Fruit fly (Drosophila melanogaster) whole organism, embryonic: Measurements from ENCODE around the gene CG15772.
A peak's percentile ranks its signal among the peaks of the same experiment; 100 is the strongest.

Experiments used
- Bdp1 ChIP-seq: fragments of 200-800 bp; sonication (Bioruptor generic); optimal IDR thresholded peaks from 3 replicates; lab custom pipeline; 2016; ENCODE audit warnings: missing biosample characterization, missing genetic modification characterization
- CG10274 ChIP-seq: fragments of 200-800 bp; sonication (Bioruptor generic); optimal IDR thresholded peaks from 3 replicates; lab custom pipeline; 2017; ENCODE audit warnings: missing biosample characterization, mild to moderate bottlenecking, missing genetic modification characterization
- CG10979 ChIP-seq: fragments of 200-800 bp; sonication (Bioruptor generic); optimal IDR thresholded peaks from 2 replicates; lab custom pipeline; 2018; ENCODE audit warnings: missing biosample characterization, mild to moderate bottlenecking, missing genetic modification characterization, moderate library complexity
- CG12219 ChIP-seq: fragments of 200-800 bp; sonication (Bioruptor generic); optimal IDR thresholded peaks from 3 replicates; lab custom pipeline; 2018; ENCODE audit warnings: missing biosample characterization, mild to moderate bottlenecking, missing genetic modification characterization
- CG12659 ChIP-seq: fragments of 200-800 bp; sonication (Bioruptor generic); optimal IDR thresholded peaks from 3 replicates; lab custom pipeline; 2017; ENCODE audit warnings: mild to moderate bottlenecking, missing biosample characterization, missing genetic modification reagents, missing genetic modification characterization
- CG13296 ChIP-seq: fragments of 200-800 bp; sonication (Bioruptor generic); optimal IDR thresholded peaks from 3 replicates; lab custom pipeline; 2018; ENCODE audit warnings: missing biosample characterization, mild to moderate bottlenecking, missing genetic modification characterization
- CG14667 ChIP-seq: fragments of 200-800 bp; sonication (Bioruptor generic); IDR thresholded peaks from 2 replicates; pipeline ENCODE4 v1.3.6; 2022; ENCODE audit warnings: missing biosample characterization, missing genetic modification characterization
- CG15514 ChIP-seq: fragments of 200-800 bp; sonication (Bioruptor generic); optimal IDR thresholded peaks from 3 replicates; lab custom pipeline; 2017; ENCODE audit warnings: missing biosample characterization, missing genetic modification characterization, mild to moderate bottlenecking, moderate library complexity, missing genetic modification reagents
- CG16813 ChIP-seq: fragments of 200-800 bp; sonication (Bioruptor generic); IDR thresholded peaks from 3 replicates; pipeline ENCODE4 v1.3.6; 2022; ENCODE audit warnings: missing biosample characterization, missing genetic modification characterization; ENCODE audit not compliant: partially characterized antibody
- CG17385 ChIP-seq: fragments of 200-800 bp; sonication (Bioruptor generic); optimal IDR thresholded peaks from 3 replicates; lab custom pipeline; 2018; ENCODE audit warnings: missing biosample characterization, mild to moderate bottlenecking, missing genetic modification characterization
- CG17568 ChIP-seq: fragments of 200-800 bp; sonication (Bioruptor generic); optimal IDR thresholded peaks from 2 replicates; lab custom pipeline; 2018; ENCODE audit warnings: missing biosample characterization, mild to moderate bottlenecking, missing genetic modification characterization, moderate library complexity
- CG1792 ChIP-seq: fragments of 200-800 bp; sonication (Bioruptor generic); optimal IDR thresholded peaks from 2 replicates; lab custom pipeline; 2016; ENCODE audit warnings: missing biosample characterization, missing genetic modification characterization
- CG18619 ChIP-seq: fragments of 200-800 bp; sonication (Bioruptor generic); optimal IDR thresholded peaks from 3 replicates; lab custom pipeline; 2017; ENCODE audit warnings: missing biosample characterization, mild to moderate bottlenecking, missing genetic modification characterization
- CG18764 ChIP-seq: fragments of 200-800 bp; sonication (Bioruptor generic); optimal IDR thresholded peaks from 3 replicates; lab custom pipeline; 2016; ENCODE audit warnings: missing biosample characterization, missing genetic modification characterization
- CG30403 ChIP-seq: fragments of 200-800 bp; sonication (Bioruptor generic); optimal IDR thresholded peaks from 3 replicates; lab custom pipeline; 2016; ENCODE audit warnings: missing biosample characterization, missing genetic modification characterization
- CG32767 ChIP-seq: fragments of 200-800 bp; sonication (Bioruptor generic); IDR thresholded peaks from 2 replicates; pipeline ENCODE4 v1.3.6; 2022; ENCODE audit warnings: missing biosample characterization, missing genetic modification characterization
- CG4328 ChIP-seq: fragments of 200-800 bp; sonication (Bioruptor generic); optimal IDR thresholded peaks from 3 replicates; lab custom pipeline; 2017; ENCODE audit warnings: missing biosample characterization, missing genetic modification reagents, missing genetic modification characterization
- CG5245 ChIP-seq: fragments of 200-800 bp; sonication (Bioruptor generic); optimal IDR thresholded peaks from 3 replicates; lab custom pipeline; 2016; ENCODE audit warnings: missing biosample characterization, missing genetic modification characterization
- CG6683 ChIP-seq: fragments of 200-800 bp; sonication (Bioruptor generic); optimal IDR thresholded peaks from 2 replicates; lab custom pipeline; 2017; ENCODE audit warnings: missing biosample characterization, mild to moderate bottlenecking, missing genetic modification characterization, missing genetic modification reagents
- CG7372 ChIP-seq: fragments of 200-800 bp; sonication (Bioruptor generic); IDR thresholded peaks from 2 replicates; pipeline ENCODE4 v1.3.6; 2022; ENCODE audit warnings: missing biosample characterization, missing genetic modification characterization
- CG9797 ChIP-seq: fragments of 200-800 bp; sonication (Bioruptor generic); optimal IDR thresholded peaks from 3 replicates; lab custom pipeline; 2018; ENCODE audit warnings: missing biosample characterization, mild to moderate bottlenecking, missing genetic modification characterization
- CkIIα-i1 ChIP-seq: fragments of 200-800 bp; sonication (Bioruptor generic); IDR thresholded peaks from 2 replicates; pipeline ENCODE4 v1.3.6; 2022; ENCODE audit warnings: missing biosample characterization, missing genetic modification characterization
- D19B ChIP-seq: fragments of 200-800 bp; sonication (Bioruptor generic); optimal IDR thresholded peaks from 2 replicates; lab custom pipeline; 2017; ENCODE audit warnings: missing biosample characterization, mild to moderate bottlenecking, missing genetic modification characterization
- Dfd ChIP-seq, 2 experiments: fragments of >200 bp; optimal IDR thresholded peaks; 2 replicates each; lab custom pipeline; 2017; ENCODE audit warnings: missing biosample characterization in 2 of 2, missing genetic modification characterization in 2 of 2
- Dip3 ChIP-seq: fragments of 200-800 bp; sonication (Bioruptor generic); optimal IDR thresholded peaks from 3 replicates; lab custom pipeline; 2016; ENCODE audit warnings: missing biosample characterization, missing genetic modification characterization
- Fer2 ChIP-seq: fragments of 200-800 bp; sonication (Bioruptor generic); optimal IDR thresholded peaks from 2 replicates; lab custom pipeline; 2018; ENCODE audit warnings: missing biosample characterization, mild to moderate bottlenecking, missing genetic modification characterization, moderate library complexity
- Hey ChIP-seq: fragments of 200-800 bp; sonication (Bioruptor generic); optimal IDR thresholded peaks from 3 replicates; lab custom pipeline; 2018; ENCODE audit warnings: missing biosample characterization, mild to moderate bottlenecking, missing genetic modification characterization
- Lpt ChIP-seq: fragments of >200 bp; optimal IDR thresholded peaks from 2 replicates; lab custom pipeline; 2018; ENCODE audit warnings: missing biosample characterization, missing genetic modification characterization
- Myb ChIP-seq: fragments of 200-800 bp; sonication (Bioruptor generic); optimal IDR thresholded peaks from 2 replicates; lab custom pipeline; 2016; ENCODE audit warnings: missing biosample characterization, missing genetic modification characterization
- Nf-YB ChIP-seq: fragments of 200-800 bp; sonication (Bioruptor generic); optimal IDR thresholded peaks from 3 replicates; lab custom pipeline; 2019; ENCODE audit warnings: missing biosample characterization, mild to moderate bottlenecking, missing genetic modification characterization, moderate library complexity
- Rfx ChIP-seq: fragments of 200-800 bp; sonication (Bioruptor generic); IDR thresholded peaks from 2 replicates; pipeline ENCODE4 v1.3.6; 2022; ENCODE audit warnings: missing biosample characterization, missing genetic modification characterization
- Trl ChIP-seq, 3 experiments: fragments of >200 bp in 2 of 3; fragments of 200-800 bp in 1 of 3; sonication (Bioruptor generic) in 1 of 3; optimal IDR thresholded peaks; 2 replicates in 1 of 3; 3 replicates in 2 of 3; lab custom pipeline; 2016 to 2017; ENCODE audit warnings: missing biosample characterization in 1 of 3, missing genetic modification characterization in 1 of 3
- ash1 ChIP-seq: fragments of 200-800 bp; sonication (Bioruptor generic); optimal IDR thresholded peaks from 2 replicates; lab custom pipeline; 2018; ENCODE audit warnings: missing biosample characterization, mild to moderate bottlenecking, missing genetic modification characterization
- bowl ChIP-seq: fragments of 200-800 bp; sonication (Bioruptor generic); IDR thresholded peaks from 2 replicates; pipeline ENCODE4 v1.3.6; 2022; ENCODE audit warnings: missing biosample characterization, missing genetic modification characterization
- chif ChIP-seq, 2 experiments: fragments of 200-800 bp; sonication (Bioruptor generic); optimal IDR thresholded peaks; 3 replicates each; lab custom pipeline; 2016; ENCODE audit warnings: missing biosample characterization in 2 of 2, missing genetic modification characterization in 2 of 2
- cwo ChIP-seq: fragments of 200-800 bp; sonication (Bioruptor generic); optimal IDR thresholded peaks from 3 replicates; lab custom pipeline; 2017; ENCODE audit warnings: missing biosample characterization, missing genetic modification characterization, mild to moderate bottlenecking, moderate library complexity, missing genetic modification reagents
- da ChIP-seq: fragments of 200-800 bp; sonication (Bioruptor generic); optimal IDR thresholded peaks from 2 replicates; lab custom pipeline; 2016; ENCODE audit warnings: missing biosample characterization, missing genetic modification characterization
- dimm ChIP-seq: fragments of 200-800 bp; sonication (Bioruptor generic); IDR thresholded peaks from 2 replicates; pipeline ENCODE4 v1.3.6; 2022; ENCODE audit warnings: missing biosample characterization, missing genetic modification characterization
- disco-r ChIP-seq: fragments of 200-800 bp; sonication (Bioruptor generic); optimal IDR thresholded peaks from 2 replicates; lab custom pipeline; 2016; ENCODE audit warnings: missing biosample characterization, missing genetic modification characterization
- esg ChIP-seq: fragments of 200-800 bp; sonication (Bioruptor generic); conservative IDR thresholded peaks from 2 replicates; pipeline ENCODE4 v1.3.6; 2022; ENCODE audit warnings: missing biosample characterization, missing genetic modification characterization
- eve ChIP-seq, 2 experiments: fragments of >200 bp; optimal IDR thresholded peaks; 2 replicates each; lab custom pipeline; 2017; ENCODE audit warnings: missing biosample characterization in 2 of 2, missing genetic modification characterization in 2 of 2
- her ChIP-seq: fragments of 200-800 bp; sonication (Bioruptor generic); optimal IDR thresholded peaks from 2 replicates; lab custom pipeline; 2016; ENCODE audit warnings: missing biosample characterization, missing genetic modification characterization
- insv ChIP-seq, 2 experiments: fragments of 200-800 bp; sonication (Bioruptor generic); optimal IDR thresholded peaks; 3 replicates each; lab custom pipeline; 2016 to 2018; ENCODE audit warnings: missing biosample characterization in 2 of 2, missing genetic modification characterization in 2 of 2
- jigr1 ChIP-seq: fragments of 200-800 bp; sonication (Bioruptor generic); IDR thresholded peaks from 3 replicates; pipeline ENCODE4 v1.3.6; 2022; ENCODE audit warnings: missing biosample characterization, missing genetic modification characterization
- phol ChIP-seq: fragments of 200-800 bp; sonication (Bioruptor generic); optimal IDR thresholded peaks from 3 replicates; lab custom pipeline; 2018; ENCODE audit warnings: missing biosample characterization, mild to moderate bottlenecking, missing genetic modification characterization, moderate library complexity
- sc ChIP-seq, 3 experiments: fragments of >200 bp in 2 of 3; fragments of 200-800 bp in 1 of 3; sonication (Bioruptor generic) in 1 of 3; optimal IDR thresholded peaks; 2 replicates in 2 of 3; 3 replicates in 1 of 3; lab custom pipeline; 2017; ENCODE audit warnings: mild to moderate bottlenecking in 1 of 3, missing biosample characterization in 1 of 3, missing genetic modification characterization in 1 of 3, missing genetic modification reagents in 1 of 3
- sd ChIP-seq: fragments of 200-800 bp; sonication (Bioruptor generic); optimal IDR thresholded peaks from 3 replicates; lab custom pipeline; 2018; ENCODE audit warnings: missing biosample characterization, mild to moderate bottlenecking, missing genetic modification characterization, moderate library complexity
- sens-2 ChIP-seq: fragments of 200-800 bp; sonication (Bioruptor generic); IDR thresholded peaks from 2 replicates; pipeline ENCODE4 v1.3.6; 2022; ENCODE audit warnings: missing biosample characterization, missing genetic modification characterization
- slbo ChIP-seq: fragments of 200-800 bp; sonication (Bioruptor generic); IDR thresholded peaks from 2 replicates; pipeline ENCODE4 v1.3.6; 2022; ENCODE audit warnings: missing biosample characterization, missing genetic modification characterization

Gene CG15772

DNA sequence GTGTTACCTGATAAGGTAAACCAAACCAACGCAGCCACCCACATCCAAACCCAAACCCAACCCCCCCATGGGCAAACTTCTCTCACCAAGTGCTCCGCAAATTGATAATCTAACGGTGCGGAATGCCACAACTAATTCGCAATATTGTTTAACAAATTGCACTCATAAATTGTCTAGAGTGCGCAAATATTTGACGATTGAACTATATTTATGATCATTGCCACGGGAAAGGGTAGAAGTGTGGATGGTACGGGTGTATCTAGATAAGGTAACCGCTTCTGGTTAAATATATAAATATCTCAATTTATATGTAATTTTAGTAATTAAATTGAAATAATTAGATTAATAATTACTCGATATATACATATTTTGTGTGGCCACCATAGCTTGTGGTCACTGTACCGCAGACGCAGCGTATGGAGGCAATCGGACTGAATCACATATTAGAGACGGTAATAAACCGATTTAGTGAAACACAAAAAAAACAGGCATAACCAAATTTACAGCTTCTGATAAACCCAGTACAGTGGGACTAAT, 33.5 kb upstream of the CG15772 start (continued):
- no peak for TF ChIP-seq disco-r (GFP tag; lab: Kevin White, UChicago)
- TF ChIP-seq CG30403 (GFP tag; lab: Kevin White, UChicago): peak; percentile 52
- TF ChIP-seq jigr1 (GFP tag; lab: Robert Waterston, UW): no peak
- peak; percentile 85 for TF ChIP-seq Rfx (GFP tag; lab: Robert Waterston, UW)
- TF ChIP-seq D19B: peak; percentile 50
- peak; percentile 70 for TF ChIP-seq cwo (GFP tag; lab: Kevin White, UChicago)
- no peak for TF ChIP-seq CG9797 (GFP tag; lab: Kevin White, UChicago)
- TF ChIP-seq phol (tag; lab: Kevin White, UChicago): peak; percentile 10
- TF ChIP-seq sc (optimal IDR thresholded peaks at IDR 0.05; lab: Kevin White, UChicago): no peak
- TF ChIP-seq sc (GFP tag; optimal IDR thresholded peaks at IDR 0.05; lab: Kevin White, UChicago): no peak
- no peak for TF ChIP-seq Bdp1 (GFP tag; lab: Kevin White, UChicago)
- TF ChIP-seq CG18764 (GFP tag; lab: Kevin White, UChicago): peak; percentile 23
- peak; percentile 52 for TF ChIP-seq CG17568 (GFP tag; lab: Kevin White, UChicago)
- TF ChIP-seq her: no peak
- TF ChIP-seq CG17385: peak; percentile 65
- TF ChIP-seq CG10979 (tag; lab: Kevin White, UChicago): no peak
- peak; percentile 56 for TF ChIP-seq CG14667 (GFP tag; lab: Robert Waterston, UW)
- 0 out of 2 replicates have a peak, but pooled peaks have one; percentile 17 for TF ChIP-seq CG32767
- peak; percentile 44 for TF ChIP-seq CG6683 (GFP tag; lab: Kevin White, UChicago)
- TF ChIP-seq CG12659 (GFP tag; lab: Kevin White, UChicago): peak; percentile 61
- peak; percentile 70 for TF ChIP-seq CG15514
- no peak for TF ChIP-seq Myb (GFP tag; lab: Kevin White, UChicago)
- peak; percentile 88 for TF ChIP-seq slbo (GFP tag; lab: Robert Waterston, UW)
- TF ChIP-seq bowl (GFP tag; lab: Robert Waterston, UW): peak; percentile 49; the same call in 1 of the 2 replicates
- TF ChIP-seq dimm (GFP tag; lab: Robert Waterston, UW): no peak
- peak; percentile 32 for TF ChIP-seq CG12219
- TF ChIP-seq CG7372 (GFP tag; lab: Robert Waterston, UW): peak; percentile 74
- peak in 1 of 2 experiments; percentile 8 for TF ChIP-seq insv (GFP tag; optimal IDR thresholded peaks at IDR 0.05; lab: Kevin White, UChicago)
- TF ChIP-seq CG13296: peak; percentile 67
- no peak for TF ChIP-seq CG16813 (GFP tag; lab: Robert Waterston, UW)
- no peak for TF ChIP-seq chif (GFP tag; optimal IDR thresholded peaks at IDR 0.05; lab: Kevin White, UChicago)
- no peak for TF ChIP-seq ash1 (GFP tag; lab: Kevin White, UChicago)
- peak; percentile 20 for TF ChIP-seq Nf-YB (GFP tag; lab: Kevin White, UChicago)
- peak; percentile 58 for TF ChIP-seq Fer2
- TF ChIP-seq CG5245 (GFP tag; lab: Kevin White, UChicago): peak; percentile 8
- TF ChIP-seq sens-2: 0 out of 2 replicates have a peak, but pooled peaks have one; percentile 22
- no peak for TF ChIP-seq Trl (optimal IDR thresholded peaks at IDR 0.05; lab: Kevin White, UChicago)
- no peak for TF ChIP-seq Trl (GFP tag; optimal IDR thresholded peaks at IDR 0.05; lab: Kevin White, UChicago)
- no peak for TF ChIP-seq Dfd (GFP tag; optimal IDR thresholded peaks at IDR 0.05; lab: Kevin White, UChicago)
- peak; percentile 44 for TF ChIP-seq CG18619 (GFP tag; lab: Kevin White, UChicago)
- no peak for TF ChIP-seq Hey (tag; lab: Kevin White, UChicago)
- TF ChIP-seq Lpt (GFP tag; lab: Kevin White, UChicago): no peak
- peak; percentile 38 for TF ChIP-seq CG10274
- peak; percentile 86 for TF ChIP-seq sd (tag; lab: Kevin White, UChicago)
- no peak for TF ChIP-seq CG1792 (GFP tag; lab: Kevin White, UChicago)
- TF ChIP-seq eve (GFP tag; optimal IDR thresholded peaks at IDR 0.05; lab: Kevin White, UChicago): no peak
- TF ChIP-seq Dip3 (GFP tag; lab: Kevin White, UChicago): peak; percentile 14
- peak; percentile 28 for TF ChIP-seq CG4328
- no peak for TF ChIP-seq da
- peak; percentile 37; the same call in 1 of the 2 replicates for TF ChIP-seq esg
- 0 out of 2 replicates have a peak, but pooled peaks have one; percentile 34 for TF ChIP-seq CkIIα-i1 (GFP tag; lab: Robert Waterston, UW)
